Fruit fly (Drosophila melanogaster): Measurements from ENCODE around the gene fwd.

dm6 chr3L:297240-297639 is 22.4 kb downstream of the fwd start:
- TF ChIP-seq CG8478 (optimal IDR thresholded peaks at IDR 0.05), result no peak
- TF ChIP-seq CTCF (optimal IDR thresholded peaks at IDR 0.05), result no peak

All from S2 (cell line).